Fruit fly (Drosophila melanogaster) Kc167 (cell line): ENCODE data around the gene CG12708.

Experiments
- h ChIP-seq: fragments of >200 bp; optimal IDR thresholded peaks from 3 replicates; lab custom pipeline; 2018; ENCODE audit warnings: missing external identifiers
- insv ChIP-seq: fragments of >200 bp; optimal IDR thresholded peaks from 3 replicates; lab custom pipeline; 2018; ENCODE audit warnings: missing external identifiers

DNA sequence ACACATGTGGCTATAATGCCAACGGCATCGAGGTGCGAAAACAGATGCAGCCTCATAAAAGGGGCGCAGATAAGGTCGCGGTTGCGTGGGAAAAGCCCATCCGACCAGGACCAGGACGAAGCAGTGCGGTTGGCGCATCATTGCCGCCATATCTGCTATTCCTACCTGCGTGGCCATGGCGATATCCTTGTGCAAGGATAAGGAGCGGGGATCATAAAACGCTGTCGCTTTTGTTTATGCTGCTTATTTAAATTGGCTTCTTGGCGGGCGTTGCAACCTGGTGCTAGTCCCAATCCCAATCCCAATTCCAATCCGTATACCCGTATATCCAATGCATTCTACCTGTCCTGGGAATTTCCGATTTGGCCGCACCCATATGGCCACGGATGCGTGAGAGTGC is 28.5 kb upstream of the CG12708 start:
- TF ChIP-seq h (no peak), insv (lab: Kevin White, UChicago) (no peak)
